Worm (Caenorhabditis elegans): ENCODE measurements around the gene idi-1.

idi-1 gene

DNA sequence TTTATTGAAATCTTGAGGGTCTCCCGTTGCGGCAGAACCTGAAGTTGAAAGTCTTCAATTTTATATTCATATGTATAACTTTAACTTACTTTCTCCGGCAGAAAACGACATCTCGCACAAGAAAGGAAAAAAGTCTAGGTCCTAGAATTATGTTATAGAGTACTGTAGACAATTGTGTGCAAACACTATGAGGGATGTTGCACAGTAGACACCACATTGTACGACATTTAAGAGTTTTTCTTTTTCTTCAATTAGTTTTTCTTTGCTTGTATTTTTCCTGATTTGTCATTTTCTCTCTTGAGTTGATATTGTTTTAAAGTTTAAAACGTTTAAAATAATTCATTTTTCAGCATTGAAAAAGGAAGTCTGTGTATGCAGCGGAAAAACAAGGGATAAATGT lies 6.2 kb upstream of the idi-1 start, which contains the start of the genes K06H7.7 and grp-1:
K06H7.7 (minus strand) TSS at position 121 of the 400 bp plus-strand sequence.
grp-1 (plus strand) TSS at position 351 of the 400 bp plus-strand sequence.
- no peak for TF ChIP-seq tra-4 (tag; optimal IDR thresholded peaks at IDR 0.05)
- no peak for TF ChIP-seq tbx-11 (GFP tag; IDR thresholded peaks at IDR 0.05)

DNA sequence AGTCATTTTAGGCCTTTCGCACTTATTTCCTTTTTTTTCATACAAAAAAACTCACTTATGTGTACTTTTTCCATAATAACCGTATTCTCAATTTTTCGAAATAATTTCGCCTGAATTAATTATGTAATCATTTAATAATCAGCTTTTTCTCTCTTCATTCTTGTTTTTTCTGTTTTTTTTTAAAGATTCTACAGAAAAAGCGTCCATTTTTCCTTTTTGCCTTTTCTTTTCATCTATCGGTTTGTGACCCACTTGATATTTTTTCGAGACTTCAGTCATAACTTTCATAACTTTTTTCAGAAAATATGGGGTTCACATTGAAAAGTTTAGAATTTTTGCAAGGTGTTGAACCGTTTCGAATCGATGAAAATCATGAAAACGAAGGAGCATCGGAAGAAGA lies 3.3 kb upstream of the idi-1 start, which contains the start of gene vms-1:
vms-1 (plus strand) TSS at position 301 of the 400 bp plus-strand sequence.
- TF ChIP-seq flt-1 (GFP tag; IDR thresholded peaks at IDR 0.05) (no peak), hmbx-1 (tag; optimal IDR thresholded peaks at IDR 0.05) (no peak), B0310.2 (tag; optimal IDR thresholded peaks at IDR 0.05) (no peak), tbx-11 (GFP tag; IDR thresholded peaks at IDR 0.05) (no peak), tra-4 (tag; optimal IDR thresholded peaks at IDR 0.05) (no peak), scrt-1 (GFP tag; IDR thresholded peaks at IDR 0.05) (no peak), sea-1 (GFP tag; conservative IDR thresholded peaks at IDR 0.05) (no peak)

DNA sequence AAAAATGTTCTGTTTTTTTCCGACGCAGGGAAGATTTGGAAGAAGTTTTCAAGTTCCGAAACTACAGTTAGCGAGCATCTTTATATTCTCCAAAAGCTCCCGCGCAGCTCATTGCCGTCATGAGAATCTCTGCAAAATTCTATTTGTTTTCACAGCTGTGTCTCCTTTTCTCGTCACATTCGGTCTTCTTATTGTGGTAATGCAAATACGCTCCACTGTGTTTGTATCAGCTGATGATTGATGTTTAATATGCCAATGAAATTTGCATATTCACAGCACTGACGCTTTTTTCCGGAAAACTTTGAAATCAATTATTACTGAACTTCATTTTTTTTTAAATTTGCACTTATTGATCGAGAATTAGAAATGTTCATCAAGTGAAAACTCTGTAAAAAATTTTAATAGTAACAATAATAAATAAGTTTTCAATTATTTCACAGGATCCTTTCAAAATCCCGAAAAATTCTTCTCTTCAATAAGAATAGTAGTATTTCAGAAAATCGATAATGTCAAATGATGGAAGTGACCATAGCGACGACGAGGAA lies 1.6 kb downstream of the idi-1 start, which contains the start of gene K06H7.2:
K06H7.2 (plus strand) TSS at position 495 of the 545 bp plus-strand sequence.
- no peak for TF ChIP-seq tbx-37 (GFP tag; conservative IDR thresholded peaks at IDR 0.05)

DNA sequence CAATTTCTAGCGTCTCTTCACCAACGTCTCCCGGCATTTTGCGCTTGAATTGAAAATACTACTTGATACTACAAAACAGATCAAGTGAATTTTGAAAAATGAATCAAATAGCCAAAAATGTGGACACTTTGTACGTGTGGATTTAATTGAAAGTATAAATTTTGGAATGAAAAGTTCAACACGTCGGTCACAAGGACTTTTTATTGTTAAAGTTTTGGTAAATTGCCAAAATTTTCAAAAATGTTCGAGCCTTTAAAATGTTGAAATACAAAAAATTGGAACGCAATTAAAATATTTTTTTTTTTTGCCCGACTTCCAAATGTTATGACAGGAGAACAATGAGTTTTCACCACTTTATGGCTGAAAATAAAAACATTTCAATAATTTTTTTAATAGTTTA lies 6.6 kb downstream of the idi-1 start, which contains the start of gene K06H7.8:
K06H7.8 (minus strand) TSS at position 101 of the 400 bp plus-strand sequence.
- TF ChIP-seq tra-4 (tag; optimal IDR thresholded peaks at IDR 0.05) (no peak), hmg-4 (GFP tag; optimal IDR thresholded peaks at IDR 0.05) (no peak), ceh-36 (tag; optimal IDR thresholded peaks at IDR 0.05) (no peak), pes-1 (GFP tag; IDR thresholded peaks at IDR 0.05) (no peak), sea-1 (GFP tag; conservative IDR thresholded peaks at IDR 0.05) (no peak), flt-1 (GFP tag; IDR thresholded peaks at IDR 0.05) (no peak), F13C5.2 (tag; optimal IDR thresholded peaks at IDR 0.05) (no peak)

ce11 chrIII:8099022-8099421 lies 7.5 kb downstream of the idi-1 start, which contains the start of gene K06H7.1:
Gene K06H7.1, plus strand, starts transcription at chrIII:8099322.
- TF ChIP-seq pes-1 (GFP tag; IDR thresholded peaks at IDR 0.05), result no peak
- no peak for TF ChIP-seq ceh-36 (tag; optimal IDR thresholded peaks at IDR 0.05)
- no peak for TF ChIP-seq tbx-37 (GFP tag; conservative IDR thresholded peaks at IDR 0.05)
- TF ChIP-seq scrt-1 (GFP tag; IDR thresholded peaks at IDR 0.05), result no peak
- TF ChIP-seq B0310.2 (tag; optimal IDR thresholded peaks at IDR 0.05), result no peak
- no peak for TF ChIP-seq aly-1 (tag; optimal IDR thresholded peaks at IDR 0.05)
- no peak for TF ChIP-seq tra-4 (tag; optimal IDR thresholded peaks at IDR 0.05)
- no peak for TF ChIP-seq ets-7 (tag; optimal IDR thresholded peaks at IDR 0.05)
- no peak for TF ChIP-seq hmbx-1 (tag; optimal IDR thresholded peaks at IDR 0.05)
- TF ChIP-seq ceh-13 (GFP tag; optimal IDR thresholded peaks at IDR 0.05), result no peak
- TF ChIP-seq tbx-11 (GFP tag; IDR thresholded peaks at IDR 0.05), result no peak
- TF ChIP-seq sea-1 (GFP tag; conservative IDR thresholded peaks at IDR 0.05), result no peak
- TF ChIP-seq hnd-1 (tag; optimal IDR thresholded peaks at IDR 0.05), result no peak
- no peak for TF ChIP-seq F13C5.2 (tag; optimal IDR thresholded peaks at IDR 0.05)
- no peak for TF ChIP-seq flt-1 (GFP tag; IDR thresholded peaks at IDR 0.05)
- no peak for TF ChIP-seq hmg-4 (GFP tag; optimal IDR thresholded peaks at IDR 0.05)
- TF ChIP-seq ama-1 (optimal IDR thresholded peaks at IDR 0.05), result no peak

ce11 chrIII:8100960-8101359 lies 9.5 kb downstream of the idi-1 start, which contains the start of gene plk-1:
Gene plk-1, plus strand, starts transcription at chrIII:8101348.
- TF ChIP-seq scrt-1 (GFP tag; IDR thresholded peaks at IDR 0.05) (no peak), F13C5.2 (tag; optimal IDR thresholded peaks at IDR 0.05) (no peak), hmg-4 (GFP tag; optimal IDR thresholded peaks at IDR 0.05) (no peak), tbx-37 (GFP tag; conservative IDR thresholded peaks at IDR 0.05) (no peak), ama-1 (optimal IDR thresholded peaks at IDR 0.05) (no peak), sea-1 (GFP tag; conservative IDR thresholded peaks at IDR 0.05) (no peak), ceh-36 (tag; optimal IDR thresholded peaks at IDR 0.05) (no peak), tbx-11 (GFP tag; IDR thresholded peaks at IDR 0.05) (no peak)

ce11 chrIII:8105771-8106170 lies 14.3 kb downstream of the idi-1 start:
- TF ChIP-seq hmg-4 (GFP tag; optimal IDR thresholded peaks at IDR 0.05), result no peak
- TF ChIP-seq ceh-36 (tag; optimal IDR thresholded peaks at IDR 0.05), result no peak
- TF ChIP-seq hmbx-1 (tag; optimal IDR thresholded peaks at IDR 0.05), result no peak
- no peak for TF ChIP-seq ceh-13 (GFP tag; optimal IDR thresholded peaks at IDR 0.05)
- no peak for TF ChIP-seq tra-4 (tag; optimal IDR thresholded peaks at IDR 0.05)
- TF ChIP-seq scrt-1 (GFP tag; IDR thresholded peaks at IDR 0.05), result no peak
- no peak for TF ChIP-seq tbx-37 (GFP tag; conservative IDR thresholded peaks at IDR 0.05)
- TF ChIP-seq aly-1 (tag; optimal IDR thresholded peaks at IDR 0.05), result no peak
- no peak for TF ChIP-seq ets-7 (tag; optimal IDR thresholded peaks at IDR 0.05)
- TF ChIP-seq flt-1 (GFP tag; IDR thresholded peaks at IDR 0.05), result no peak
- no peak for TF ChIP-seq B0310.2 (tag; optimal IDR thresholded peaks at IDR 0.05)
- no peak for TF ChIP-seq sea-1 (GFP tag; conservative IDR thresholded peaks at IDR 0.05)
- TF ChIP-seq hnd-1 (tag; optimal IDR thresholded peaks at IDR 0.05), result no peak
- no peak for TF ChIP-seq pes-1 (GFP tag; IDR thresholded peaks at IDR 0.05)
- TF ChIP-seq tbx-11 (GFP tag; IDR thresholded peaks at IDR 0.05), result no peak

ce11 chrIII:8106476-8106875 lies 15.0 kb downstream of the idi-1 start:
- TF ChIP-seq ets-7 (tag; optimal IDR thresholded peaks at IDR 0.05) (peak; percentile 50), ama-1 (optimal IDR thresholded peaks at IDR 0.05) (no peak), ceh-36 (tag; optimal IDR thresholded peaks at IDR 0.05) (peak; percentile 75), F13C5.2 (tag; optimal IDR thresholded peaks at IDR 0.05) (peak; percentile 80), ceh-13 (GFP tag; optimal IDR thresholded peaks at IDR 0.05) (peak; percentile 64), B0310.2 (tag; optimal IDR thresholded peaks at IDR 0.05) (peak; percentile 79), hnd-1 (tag; optimal IDR thresholded peaks at IDR 0.05) (peak; percentile 66), flt-1 (GFP tag; IDR thresholded peaks at IDR 0.05) (peak; percentile 86), sea-1 (GFP tag; conservative IDR thresholded peaks at IDR 0.05) (peak; percentile 88), scrt-1 (GFP tag; IDR thresholded peaks at IDR 0.05) (peak; percentile 88), hmg-4 (GFP tag; optimal IDR thresholded peaks at IDR 0.05) (peak; percentile 92), pes-1 (GFP tag; IDR thresholded peaks at IDR 0.05) (peak; percentile 91), hmbx-1 (tag; optimal IDR thresholded peaks at IDR 0.05) (peak; percentile 27), tbx-11 (GFP tag; IDR thresholded peaks at IDR 0.05) (peak; percentile 77), aly-1 (tag; optimal IDR thresholded peaks at IDR 0.05) (peak; percentile 88), tra-4 (tag; optimal IDR thresholded peaks at IDR 0.05) (peak; percentile 51), tbx-37 (GFP tag; conservative IDR thresholded peaks at IDR 0.05) (peak; percentile 67)
